Fruit fly (Drosophila melanogaster): ENCODE measurements around the gene CG4297.

CG4297 gene

DNA sequence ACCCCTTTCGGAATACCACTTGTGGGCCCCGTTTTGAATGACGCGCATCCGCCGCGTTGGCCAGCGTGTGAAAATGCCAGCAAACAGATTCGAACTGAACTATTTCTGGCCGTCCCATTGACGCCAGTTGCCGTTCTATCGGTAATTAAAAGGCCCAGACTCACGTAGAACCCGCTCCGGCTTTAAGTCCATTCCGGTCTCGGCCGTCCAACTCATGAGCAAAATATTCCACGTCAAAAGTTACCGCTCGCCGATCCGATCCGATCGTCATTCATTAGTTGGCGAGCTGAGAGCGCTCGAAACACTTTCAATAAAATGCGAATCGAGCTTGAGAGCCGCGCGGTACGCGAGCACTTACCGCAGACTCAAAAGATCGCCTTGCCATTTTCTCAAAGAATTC lies 37.6 kb downstream of the CG4297 start:
- no peak for TF ChIP-seq Sin3A (optimal IDR thresholded peaks at IDR 0.05)
- no peak for TF ChIP-seq psq (optimal IDR thresholded peaks at IDR 0.05)
- TF ChIP-seq ttk (optimal IDR thresholded peaks at IDR 0.05): no peak
- TF ChIP-seq Myc (optimal IDR thresholded peaks at IDR 0.05): no peak
- no peak for TF ChIP-seq h (optimal IDR thresholded peaks at IDR 0.05)
- no peak for TF ChIP-seq insv (optimal IDR thresholded peaks at IDR 0.05)

DNA sequence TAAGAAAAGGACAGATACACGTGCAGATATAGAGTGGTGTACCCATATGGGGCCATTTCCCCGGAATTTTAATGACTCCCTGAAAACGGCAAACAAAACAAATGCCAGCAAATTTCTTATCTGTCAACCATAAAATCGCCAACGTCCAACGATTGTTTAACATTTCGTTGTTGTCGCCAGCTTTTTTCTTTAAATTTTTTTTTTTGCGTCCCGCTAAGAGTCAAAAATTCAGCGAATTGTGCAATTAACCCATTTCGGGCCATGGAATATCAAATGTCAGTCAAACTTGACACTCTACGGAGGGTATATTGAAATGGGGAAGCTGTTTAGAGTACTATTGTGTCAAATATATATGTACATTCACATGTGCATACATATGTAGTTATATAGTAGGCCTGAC lies 39.9 kb downstream of the CG4297 start:
- no peak for TF ChIP-seq psq (optimal IDR thresholded peaks at IDR 0.05)
- no peak for TF ChIP-seq h (optimal IDR thresholded peaks at IDR 0.05)
- no peak for TF ChIP-seq Sin3A (optimal IDR thresholded peaks at IDR 0.05)
- TF ChIP-seq Myc (optimal IDR thresholded peaks at IDR 0.05): no peak
- no peak for TF ChIP-seq insv (optimal IDR thresholded peaks at IDR 0.05)
- TF ChIP-seq ttk (optimal IDR thresholded peaks at IDR 0.05): no peak

DNA sequence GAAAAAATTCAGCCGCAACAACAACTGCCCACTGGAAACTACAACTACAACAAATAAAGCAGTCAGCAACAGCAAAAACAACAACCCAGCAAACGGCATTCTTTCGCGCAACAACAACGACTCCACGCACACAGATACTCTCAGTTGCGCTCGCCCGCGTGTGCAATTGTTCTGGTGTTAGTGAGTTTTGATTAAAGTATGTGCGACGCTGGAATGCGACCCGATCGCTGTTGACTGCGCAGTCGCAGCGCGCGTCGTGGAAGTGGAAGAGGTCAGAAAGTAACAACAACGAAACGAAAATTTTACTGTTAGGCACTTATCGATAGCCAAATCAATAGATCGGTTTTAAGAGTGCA lies 40.4 kb downstream of the CG4297 start:
- TF ChIP-seq psq (optimal IDR thresholded peaks at IDR 0.05): no peak
- TF ChIP-seq insv (optimal IDR thresholded peaks at IDR 0.05): no peak
- no peak for TF ChIP-seq Myc (optimal IDR thresholded peaks at IDR 0.05)
- no peak for TF ChIP-seq h (optimal IDR thresholded peaks at IDR 0.05)

dm6 chr2L:430820-431628 lies 41.0 kb downstream of the CG4297 start, which contains the start of gene ex:
Gene ex, plus strand, starts transcription at chr2L:431227.
- no peak for TF ChIP-seq Sin3A (optimal IDR thresholded peaks at IDR 0.05)
- no peak for TF ChIP-seq Myc (optimal IDR thresholded peaks at IDR 0.05)

DNA sequence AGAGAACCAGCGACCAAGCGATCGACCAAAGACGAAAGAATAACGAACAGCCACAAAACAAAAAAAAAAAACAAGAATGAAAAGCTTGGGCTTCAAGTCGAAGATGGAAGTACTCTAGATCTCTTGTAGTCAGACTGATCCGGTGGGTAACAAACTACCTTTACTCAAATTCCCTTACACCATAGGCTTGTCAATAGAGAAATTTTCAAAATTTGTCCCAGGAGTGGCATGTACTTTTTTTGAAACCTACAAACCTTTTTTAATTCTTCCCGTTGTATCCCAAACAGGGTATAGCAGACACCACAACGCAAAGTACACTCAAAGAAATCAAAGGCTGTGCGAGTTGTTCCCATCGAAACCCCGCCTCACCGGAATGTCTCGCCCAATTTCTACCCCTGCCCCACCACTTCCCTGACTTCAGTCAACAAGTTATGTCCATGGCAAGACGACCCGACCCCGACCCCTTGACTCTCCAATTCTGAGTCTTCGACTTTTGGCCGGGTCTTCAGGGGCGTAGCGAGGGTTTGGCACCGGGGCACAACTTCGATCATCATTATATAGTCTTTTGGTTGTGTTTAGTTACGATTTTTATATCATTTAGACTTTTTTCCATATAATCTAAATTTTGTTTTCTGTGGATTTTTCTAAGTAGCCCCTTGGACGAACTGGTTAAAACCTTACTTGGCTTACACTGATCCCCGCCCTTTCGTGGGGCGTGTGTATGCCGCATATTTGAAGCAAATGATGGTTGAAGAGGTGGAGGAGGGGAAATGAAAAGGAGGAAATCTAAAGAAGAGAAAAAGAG lies 42.1 kb downstream of the CG4297 start:
- TF ChIP-seq Sin3A (optimal IDR thresholded peaks at IDR 0.05) (no peak), h (optimal IDR thresholded peaks at IDR 0.05) (no peak), psq (optimal IDR thresholded peaks at IDR 0.05) (no peak), Myc (optimal IDR thresholded peaks at IDR 0.05) (no peak), insv (optimal IDR thresholded peaks at IDR 0.05) (no peak), ttk (optimal IDR thresholded peaks at IDR 0.05) (no peak)

DNA sequence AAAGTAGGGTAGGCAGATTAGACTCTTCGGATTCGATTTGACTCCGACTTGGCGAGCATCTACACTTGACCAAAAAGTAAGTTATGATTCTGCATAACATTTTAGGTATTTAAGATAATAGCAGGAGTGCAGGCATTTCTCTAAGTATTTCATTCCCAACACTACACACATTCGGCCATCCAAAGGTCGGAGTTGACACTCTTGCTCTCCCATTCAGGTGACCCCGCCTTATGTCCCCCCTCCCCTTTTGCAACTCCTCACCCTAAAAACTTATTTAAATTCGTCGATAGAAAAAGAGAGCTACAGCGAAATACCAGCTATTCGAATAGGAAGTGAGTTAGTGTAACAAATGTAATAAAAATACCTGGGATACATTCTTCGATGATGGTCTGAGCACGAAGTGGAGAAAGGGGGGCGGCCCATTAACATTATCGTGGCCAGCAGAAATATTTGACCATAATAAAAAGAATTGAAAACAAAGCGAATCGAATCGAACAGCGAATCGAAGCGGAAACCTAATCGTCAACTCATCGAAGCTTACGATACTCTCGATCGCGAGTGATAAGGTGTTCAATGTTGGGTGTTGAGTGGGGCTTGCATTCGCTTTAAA lies 43.5 kb downstream of the CG4297 start:
- TF ChIP-seq insv (optimal IDR thresholded peaks at IDR 0.05): no peak

DNA sequence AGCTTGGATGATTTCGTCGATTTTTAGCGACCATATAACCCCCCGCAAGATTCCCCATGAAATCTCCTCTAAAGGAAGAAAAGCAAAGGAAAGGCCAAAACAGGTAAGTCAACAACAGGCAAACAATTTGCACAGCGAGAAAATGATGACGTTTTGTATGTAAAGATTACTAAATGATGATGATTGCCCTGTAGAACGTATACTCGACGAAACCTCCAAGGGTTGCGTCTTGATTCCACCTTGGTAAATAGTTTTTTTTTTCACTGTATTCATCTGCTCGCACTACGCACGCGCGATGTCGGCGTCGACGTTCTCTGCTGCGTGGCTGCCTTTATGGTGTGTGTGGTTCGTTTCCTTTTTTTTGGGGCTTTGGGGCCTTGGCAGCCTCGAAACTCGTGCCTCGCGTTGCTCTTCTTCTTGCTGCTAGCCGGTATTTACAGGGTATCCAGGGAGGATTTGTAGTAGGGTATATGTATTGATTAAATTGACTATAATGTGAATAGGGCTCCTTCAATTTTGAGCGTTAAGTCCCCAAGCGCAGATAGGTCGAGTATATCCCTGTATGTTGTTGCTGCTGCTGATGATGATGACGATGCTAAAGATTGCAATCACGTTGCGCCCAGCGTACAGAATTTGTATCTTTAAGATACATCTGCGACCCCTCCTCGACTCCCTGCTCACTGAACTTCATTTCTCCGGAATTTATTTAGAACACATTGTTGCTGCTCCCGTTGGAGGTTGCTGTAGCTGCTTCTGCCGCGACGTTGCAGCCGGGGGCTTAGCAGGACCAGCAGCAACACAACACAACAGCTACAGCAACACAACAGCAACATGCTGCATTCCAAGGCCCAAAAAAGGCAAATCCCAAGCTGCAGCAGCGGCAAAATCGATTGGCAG lies 44.4 kb downstream of the CG4297 start:
- TF ChIP-seq insv (optimal IDR thresholded peaks at IDR 0.05) (no peak), h (optimal IDR thresholded peaks at IDR 0.05) (no peak), Sin3A (optimal IDR thresholded peaks at IDR 0.05) (no peak), Myc (optimal IDR thresholded peaks at IDR 0.05) (no peak), ttk (optimal IDR thresholded peaks at IDR 0.05) (no peak), psq (optimal IDR thresholded peaks at IDR 0.05) (no peak)

- TF ChIP-seq insv (optimal IDR thresholded peaks at IDR 0.05) (no peak), Sin3A (optimal IDR thresholded peaks at IDR 0.05) (no peak), psq (optimal IDR thresholded peaks at IDR 0.05) (no peak), Myc (optimal IDR thresholded peaks at IDR 0.05) (no peak), ttk (optimal IDR thresholded peaks at IDR 0.05) (no peak), h (optimal IDR thresholded peaks at IDR 0.05) (no peak)
Measured at dm6 chr2L:426449-426848, 45.6 kb downstream of the CG4297 start.

DNA sequence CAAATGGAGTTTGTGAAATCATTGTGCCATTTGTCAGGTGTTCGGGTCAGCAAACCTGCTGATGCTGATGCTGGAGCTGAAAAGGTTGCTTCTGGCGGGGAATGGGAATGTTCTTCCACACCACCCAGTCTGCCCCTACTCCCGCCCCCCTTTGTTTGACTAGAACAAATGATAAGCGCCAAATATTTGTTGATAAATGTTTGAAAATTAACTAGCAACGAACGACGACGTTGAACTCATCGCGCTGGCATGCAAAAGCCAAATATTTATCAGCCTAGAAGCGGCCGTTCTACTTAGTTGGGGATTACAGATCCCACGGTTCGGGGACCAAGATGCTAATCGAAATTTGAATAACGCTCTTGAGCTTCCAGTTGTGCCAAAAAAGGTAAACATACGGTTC lies 46.5 kb downstream of the CG4297 start:
- no peak for TF ChIP-seq Myc (optimal IDR thresholded peaks at IDR 0.05)
- no peak for TF ChIP-seq psq (optimal IDR thresholded peaks at IDR 0.05)
- TF ChIP-seq Sin3A (optimal IDR thresholded peaks at IDR 0.05): no peak
- no peak for TF ChIP-seq insv (optimal IDR thresholded peaks at IDR 0.05)
- TF ChIP-seq ttk (optimal IDR thresholded peaks at IDR 0.05): no peak
- TF ChIP-seq h (optimal IDR thresholded peaks at IDR 0.05): no peak

dm6 chr2L:423160-423559 lies 48.8 kb downstream of the CG4297 start:
- TF ChIP-seq insv (optimal IDR thresholded peaks at IDR 0.05) (no peak), psq (optimal IDR thresholded peaks at IDR 0.05) (no peak), Sin3A (optimal IDR thresholded peaks at IDR 0.05) (no peak), Myc (optimal IDR thresholded peaks at IDR 0.05) (no peak), ttk (optimal IDR thresholded peaks at IDR 0.05) (no peak), h (optimal IDR thresholded peaks at IDR 0.05) (no peak)

- no peak for TF ChIP-seq Myc (optimal IDR thresholded peaks at IDR 0.05)
Measured at dm6 chr2L:422573-422972, 49.4 kb downstream of the CG4297 start, which contains the start of gene BBS8. Gene BBS8, plus strand, starts transcription at chr2L:422873.
